Fruit fly (Drosophila melanogaster): ENCODE data around the gene CG33995.

DNA sequence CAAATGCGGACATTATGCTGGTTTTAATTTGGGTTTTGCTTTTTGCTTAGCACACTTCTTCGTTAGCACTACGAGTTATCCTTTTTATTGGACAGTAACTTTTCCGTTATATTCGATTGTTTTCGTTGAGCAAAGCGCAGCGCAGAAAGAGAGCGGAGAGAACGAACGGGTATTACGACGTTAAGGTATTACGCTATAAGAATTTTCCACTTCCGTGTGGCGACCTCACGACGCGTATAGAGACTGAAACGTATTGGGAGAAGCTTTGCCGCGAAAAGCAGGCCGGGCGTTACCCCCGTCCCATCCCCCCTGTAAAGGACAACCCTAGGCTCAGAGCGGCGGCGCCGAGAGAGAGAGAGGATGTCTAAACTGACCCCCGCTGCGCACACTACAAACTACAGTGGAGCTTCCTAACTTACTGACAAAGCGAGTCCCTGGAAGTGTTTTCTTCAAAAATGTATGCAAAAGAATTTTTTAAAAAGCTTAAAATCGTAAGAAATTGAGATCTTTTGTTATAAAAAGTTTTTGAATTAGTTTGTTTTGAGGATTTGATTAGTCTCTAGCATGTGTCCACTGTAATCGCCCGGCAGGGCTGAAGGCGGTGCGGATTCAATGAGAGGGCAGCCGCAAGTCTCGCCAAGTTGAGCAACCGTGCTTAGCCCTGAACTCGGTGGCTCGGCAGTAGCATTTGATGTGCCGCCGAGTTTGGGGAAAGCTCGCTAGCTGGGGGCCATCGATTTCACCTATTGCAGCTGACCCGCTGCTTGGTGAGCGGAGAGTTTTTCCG is 38.2 kb upstream of the CG33995 start:
- TF ChIP-seq pita (GFP tag; optimal IDR thresholded peaks at IDR 0.05) (no peak), rib (GFP tag; IDR thresholded peaks at IDR 0.05) (peak; percentile 95), maf-S (GFP tag; optimal IDR thresholded peaks at IDR 0.05) (peak; percentile 93), Lpt (GFP tag; optimal IDR thresholded peaks at IDR 0.05) (no peak), CG4328 (GFP tag; optimal IDR thresholded peaks at IDR 0.05) (peak; percentile 87), CG5953 (GFP tag; IDR thresholded peaks at IDR 0.05) (peak; percentile 95), chif (GFP tag; optimal IDR thresholded peaks at IDR 0.05) (peak; percentile 93 to 94), CG12769 (tag; optimal IDR thresholded peaks at IDR 0.05) (peak; percentile 95), gro (GFP tag; optimal IDR thresholded peaks at IDR 0.05) (peak; percentile 96), CG10267 (tag; optimal IDR thresholded peaks at IDR 0.05) (peak; percentile 85), E2f1 (GFP tag; IDR thresholded peaks at IDR 0.05) (peak; percentile 95), CG1602 (GFP tag; optimal IDR thresholded peaks at IDR 0.05) (peak; percentile 89), ase (GFP tag; IDR thresholded peaks at IDR 0.05) (peak; percentile 94)

Data from whole organism, embryonic.